Fruit fly (Drosophila melanogaster): ENCODE measurements around the gene Cht7.

The Cht7 gene

dm6 chr3L:3149060-3149872 is 42.5 kb upstream of the Cht7 start (continued):
- no peak for TF ChIP-seq hkb (optimal IDR thresholded peaks at IDR 0.05)
- no peak for TF ChIP-seq hkb (GFP tag; IDR thresholded peaks at IDR 0.05)
- TF ChIP-seq lbe (GFP tag; optimal IDR thresholded peaks at IDR 0.05): no peak
- no peak for TF ChIP-seq sens (GFP tag)
- no peak for TF ChIP-seq Side (GFP tag; optimal IDR thresholded peaks at IDR 0.05)
- TF ChIP-seq stc (GFP tag; IDR thresholded peaks at IDR 0.05): no peak
- TF ChIP-seq BtbVII (GFP tag; optimal IDR thresholded peaks at IDR 0.05): peak; percentile 99
- TF ChIP-seq CG6765 (GFP tag; optimal IDR thresholded peaks at IDR 0.05): peak; percentile 3
- TF ChIP-seq CG9932 (GFP tag; IDR thresholded peaks at IDR 0.05): peak; percentile 13; the same call in 1 of the 2 replicates
- no peak for TF ChIP-seq wor (GFP tag; IDR thresholded peaks at IDR 0.05)
- TF ChIP-seq CG12299 (tag; optimal IDR thresholded peaks at IDR 0.05): peak; percentile 12
- TF ChIP-seq kah (GFP tag; optimal IDR thresholded peaks at IDR 0.05): no peak
- TF ChIP-seq CG10366 (GFP tag; IDR thresholded peaks at IDR 0.05): no peak
- TF ChIP-seq zen (tag; optimal IDR thresholded peaks at IDR 0.05): peak; percentile 28
- TF ChIP-seq CG18764 (GFP tag; optimal IDR thresholded peaks at IDR 0.05): no peak
- no peak for TF ChIP-seq BEAF-32 (GFP tag; optimal IDR thresholded peaks at IDR 0.05)
- peak; percentile 86 for TF ChIP-seq CG4360 (GFP tag; IDR thresholded peaks at IDR 0.05)
- peak; percentile 27; the same call in 1 of the 2 replicates for TF ChIP-seq CG14441 (GFP tag; IDR thresholded peaks at IDR 0.05)
- no peak for TF ChIP-seq psq (GFP tag; optimal IDR thresholded peaks at IDR 0.05)
- TF ChIP-seq kay (GFP tag; optimal IDR thresholded peaks at IDR 0.05): peak; percentile 8
- no peak for TF ChIP-seq CG11247 (GFP tag; IDR thresholded peaks at IDR 0.05)
- TF ChIP-seq az2 (GFP tag; optimal IDR thresholded peaks at IDR 0.05): no peak
- TF ChIP-seq CG10321 (GFP tag; IDR thresholded peaks at IDR 0.05): no peak
- no peak for TF ChIP-seq corto (GFP tag; optimal IDR thresholded peaks at IDR 0.05)
- no peak for TF ChIP-seq schlank (tag; optimal IDR thresholded peaks at IDR 0.05)
- TF ChIP-seq ap (GFP tag; IDR thresholded peaks at IDR 0.05): no peak
- no peak for TF ChIP-seq Opbp (GFP tag; IDR thresholded peaks at IDR 0.05; ENCODE audit: partially characterized antibody)
- no peak for TF ChIP-seq CG8089 (GFP tag; optimal IDR thresholded peaks at IDR 0.05)
- TF ChIP-seq CG34376 (GFP tag; optimal IDR thresholded peaks at IDR 0.05): peak; percentile 96
- TF ChIP-seq chn (GFP tag; optimal IDR thresholded peaks at IDR 0.05): no peak
- peak; percentile 19 for TF ChIP-seq CG10147 (GFP tag; optimal IDR thresholded peaks at IDR 0.05)
- no peak for TF ChIP-seq CG9817 (tag; optimal IDR thresholded peaks at IDR 0.05)
- no peak for TF ChIP-seq ind (GFP tag; optimal IDR thresholded peaks at IDR 0.05)
- no peak for TF ChIP-seq CkIIα-i1 (GFP tag; IDR thresholded peaks at IDR 0.05)
- no peak for TF ChIP-seq ERR (GFP tag; optimal IDR thresholded peaks at IDR 0.05)
- peak; percentile 78 to 92 for TF ChIP-seq Trl (optimal IDR thresholded peaks at IDR 0.05)
- no peak for TF ChIP-seq Trl (GFP tag; optimal IDR thresholded peaks at IDR 0.05)
- peak; percentile 23; the same call in 1 of the 2 replicates for TF ChIP-seq CG42726 (GFP tag; IDR thresholded peaks at IDR 0.05; ENCODE audit: partially characterized antibody)
- peak; percentile 34 for TF ChIP-seq onecut (GFP tag; IDR thresholded peaks at IDR 0.05)
- peak; percentile 38 for TF ChIP-seq CG3995 (GFP tag; optimal IDR thresholded peaks at IDR 0.05)
- 0 out of 2 replicates have a peak, but pooled peaks have one; percentile 15 for TF ChIP-seq klu (GFP tag; IDR thresholded peaks at IDR 0.05)
- peak; percentile 42 for TF ChIP-seq unc-4 (GFP tag; IDR thresholded peaks at IDR 0.05; ENCODE audit: partially characterized antibody)
- TF ChIP-seq Hr51 (GFP tag; optimal IDR thresholded peaks at IDR 0.05): no peak
- TF ChIP-seq CG13624 (GFP tag; optimal IDR thresholded peaks at IDR 0.05): peak; percentile 72
- TF ChIP-seq CG3838 (GFP tag; optimal IDR thresholded peaks at IDR 0.05): no peak
- no peak for TF ChIP-seq CG17829 (tag; optimal IDR thresholded peaks at IDR 0.05)
- no peak for TF ChIP-seq CG10267 (tag; optimal IDR thresholded peaks at IDR 0.05)
- no peak for TF ChIP-seq CG4730 (GFP tag; IDR thresholded peaks at IDR 0.05)
- TF ChIP-seq GATAe (GFP tag; conservative IDR thresholded peaks at IDR 0.05): peak; percentile 33; the same call in 1 of the 2 replicates
- peak in 1 of 2 experiments; percentile 100 for TF ChIP-seq Pdp1 (GFP tag; optimal IDR thresholded peaks at IDR 0.05)

Measured in whole organism, embryonic.